Worm (Caenorhabditis elegans): ENCODE results near the gene rft-2.

The rft-2 gene

ce11 chrV:4489893-4490292 is 39.5 kb upstream of the rft-2 start:
- TF ChIP-seq F10B5.3 (tag; optimal IDR thresholded peaks at IDR 0.05), result no peak
- TF ChIP-seq unc-62 (GFP tag; optimal IDR thresholded peaks at IDR 0.05 in 1 of 2), result peak in 1 of 2 experiments; percentile 93
- no peak for TF ChIP-seq unc-62 (tag; optimal IDR thresholded peaks at IDR 0.05)

ce11 chrV:4488989-4489388 is 38.6 kb upstream of the rft-2 start:
- TF ChIP-seq unc-62 (GFP tag; optimal IDR thresholded peaks at IDR 0.05 in 1 of 2), result peak in 1 of 2 experiments; percentile 84
- TF ChIP-seq unc-62 (tag; optimal IDR thresholded peaks at IDR 0.05), result no peak
- TF ChIP-seq ztf-7 (tag; optimal IDR thresholded peaks at IDR 0.05), result no peak
- no peak for TF ChIP-seq daf-16 (GFP tag; optimal IDR thresholded peaks at IDR 0.05)
- no peak for TF ChIP-seq daf-16 (tag; optimal IDR thresholded peaks at IDR 0.05)

- peak in 1 of 2 experiments; percentile 61 for TF ChIP-seq unc-62 (GFP tag; optimal IDR thresholded peaks at IDR 0.05 in 1 of 2)
- no peak for TF ChIP-seq unc-62 (tag; optimal IDR thresholded peaks at IDR 0.05)
- no peak for TF ChIP-seq T26A8.4 (GFP tag; IDR thresholded peaks at IDR 0.05)
- no peak for TF ChIP-seq T20F7.1 (GFP tag; optimal IDR thresholded peaks at IDR 0.05)
These were observed 37.5 kb upstream of the rft-2 start for ce11 chrV:4487888-4488287.

ce11 chrV:4486626-4487025 is 36.3 kb upstream of the rft-2 start:
- TF ChIP-seq aha-1 (tag) (peak; percentile 28), vab-7 (GFP tag; IDR thresholded peaks at IDR 0.05) (no peak), ama-1 (optimal IDR thresholded peaks at IDR 0.05) (peak; percentile 62)

ce11 chrV:4483049-4483507 is 32.7 kb upstream of the rft-2 start, which contains the start of gene exc-15:
exc-15 (plus strand) TSS chrV:4483459.
- TF ChIP-seq R02D3.7 (tag; optimal IDR thresholded peaks at IDR 0.05) (no peak), mdl-1 (tag; optimal IDR thresholded peaks at IDR 0.05) (peak in 1 of 2 experiments; percentile 43), T20F7.1 (GFP tag; optimal IDR thresholded peaks at IDR 0.05) (peak; percentile 54), mxl-3 (GFP tag; optimal IDR thresholded peaks at IDR 0.05) (peak; percentile 26), daf-16 (GFP tag; optimal IDR thresholded peaks at IDR 0.05) (no peak), daf-16 (tag; optimal IDR thresholded peaks at IDR 0.05) (peak; percentile 75), Y75B8A.6 (GFP tag; IDR thresholded peaks at IDR 0.05) (no peak), hif-1 (tag; optimal IDR thresholded peaks at IDR 0.05) (peak in 1 of 2 experiments; percentile 55), nhr-102 (tag; optimal IDR thresholded peaks at IDR 0.05) (peak; percentile 36), dmd-6 (GFP tag; IDR thresholded peaks at IDR 0.05) (peak; percentile 68), hlh-11 (tag; optimal IDR thresholded peaks at IDR 0.05) (peak; percentile 86), tra-1 (GFP tag; IDR thresholded peaks at IDR 0.05) (0 out of 2 replicates have a peak, but pooled peaks have one; percentile 55), hlh-30 (tag; optimal IDR thresholded peaks at IDR 0.05; ENCODE audit: insufficient read depth) (peak; percentile 66), madf-5 (GFP tag; IDR thresholded peaks at IDR 0.05) (no peak), pqm-1 (tag; optimal IDR thresholded peaks at IDR 0.05) (peak; percentile 80), saeg-2 (GFP tag; IDR thresholded peaks at IDR 0.05) (no peak), aha-1 (tag) (peak; percentile 51), lin-1 (GFP tag; IDR thresholded peaks at IDR 0.05) (no peak), mep-1 (tag; optimal IDR thresholded peaks at IDR 0.05) (peak; percentile 50), lsy-2 (tag; optimal IDR thresholded peaks at IDR 0.05) (peak in 1 of 2 experiments; percentile 19), dve-1 (tag; optimal IDR thresholded peaks at IDR 0.05; ENCODE audit: insufficient read depth) (peak; percentile 68), D1046.2 (GFP tag; IDR thresholded peaks at IDR 0.05) (no peak), nhr-10 (tag; optimal IDR thresholded peaks at IDR 0.05) (no peak), zag-1 (tag; optimal IDR thresholded peaks at IDR 0.05) (no peak), spr-3 (GFP tag; optimal IDR thresholded peaks at IDR 0.05) (no peak), daf-19 (GFP tag; conservative IDR thresholded peaks at IDR 0.05) (0 out of 2 replicates have a peak, but pooled peaks have one; percentile 25), nhr-28 (tag; optimal IDR thresholded peaks at IDR 0.05) (peak; percentile 76), daf-12 (tag; optimal IDR thresholded peaks at IDR 0.05) (no peak), nhr-237 (tag; optimal IDR thresholded peaks at IDR 0.05) (peak; percentile 3), lim-7 (GFP tag; IDR thresholded peaks at IDR 0.05) (no peak), unc-62 (GFP tag; optimal IDR thresholded peaks at IDR 0.05 in 1 of 2) (peak in 1 of 2 experiments; percentile 99), unc-62 (tag; optimal IDR thresholded peaks at IDR 0.05) (no peak), ztf-7 (tag; optimal IDR thresholded peaks at IDR 0.05) (peak; percentile 61), lin-13 (GFP tag; optimal IDR thresholded peaks at IDR 0.05) (no peak), ceh-62 (tag; optimal IDR thresholded peaks at IDR 0.05) (no peak)

All from whole organism, L4 larva.